Worm (Caenorhabditis elegans): ENCODE data around the gene ZK1067.4.
A peak's percentile ranks its signal among the peaks of the same experiment; 100 is the strongest.

ZK1067.4 gene

ce11 chrII:9242804-9243203, 32.6 kb downstream of the ZK1067.4 start (continued):
- TF ChIP-seq ceh-82 (tag; optimal IDR thresholded peaks at IDR 0.05) (peak; percentile 4 to 40 (median 36)), nhr-76 (tag; optimal IDR thresholded peaks at IDR 0.05) (no peak), sup-37 (GFP tag; optimal IDR thresholded peaks at IDR 0.05) (no peak), lir-3 (tag; optimal IDR thresholded peaks at IDR 0.05; ENCODE audit: poor library complexity) (no peak), rnt-1 (tag; optimal IDR thresholded peaks at IDR 0.05) (peak; percentile 54), blmp-1 (tag; optimal IDR thresholded peaks at IDR 0.05) (peak; percentile 49), efl-3 (GFP tag; optimal IDR thresholded peaks at IDR 0.05) (no peak), irx-1 (tag; optimal IDR thresholded peaks at IDR 0.05) (peak; percentile 2), lin-13 (GFP tag; optimal IDR thresholded peaks at IDR 0.05) (no peak), nhr-77 (tag; optimal IDR thresholded peaks at IDR 0.05) (peak; percentile 15), nhr-85 (tag) (peak; percentile 75), lin-35 (GFP tag; optimal IDR thresholded peaks at IDR 0.05) (peak; percentile 92 to 95), sptf-1 (tag; optimal IDR thresholded peaks at IDR 0.05) (no peak), nhr-90 (tag; optimal IDR thresholded peaks at IDR 0.05; ENCODE audit: poor library complexity) (no peak), aha-1 (tag; optimal IDR thresholded peaks at IDR 0.05) (no peak), ceh-8 (GFP tag; optimal IDR thresholded peaks at IDR 0.05) (no peak), elt-2 (tag; optimal IDR thresholded peaks at IDR 0.05) (no peak), fos-1 (tag; optimal IDR thresholded peaks at IDR 0.05) (no peak), elt-3 (tag; optimal IDR thresholded peaks at IDR 0.05) (no peak), nhr-237 (tag; optimal IDR thresholded peaks at IDR 0.05) (peak; percentile 14), alr-1 (tag; optimal IDR thresholded peaks at IDR 0.05; ENCODE audit: borderline replicate concordance) (no peak), nhr-11 (tag; optimal IDR thresholded peaks at IDR 0.05) (no peak), ztf-4 (tag; optimal IDR thresholded peaks at IDR 0.05) (no peak), zag-1 (tag; optimal IDR thresholded peaks at IDR 0.05) (no peak), egl-27 (tag; optimal IDR thresholded peaks at IDR 0.05) (no peak), snpc-4 (tag; optimal IDR thresholded peaks at IDR 0.05) (no peak), fkh-8 (tag; optimal IDR thresholded peaks at IDR 0.05) (no peak), nhr-19 (GFP tag; conservative IDR thresholded peaks at IDR 0.05) (peak; percentile 41; the same call in 1 of the 2 replicates), fkh-10 (GFP tag; optimal IDR thresholded peaks at IDR 0.05) (no peak), ceh-88 (GFP tag; IDR thresholded peaks at IDR 0.05) (peak; percentile 48), pax-3 (tag; optimal IDR thresholded peaks at IDR 0.05) (no peak), ama-1 (optimal IDR thresholded peaks at IDR 0.05) (no peak), skn-1 (tag; optimal IDR thresholded peaks at IDR 0.05) (peak; percentile 46), unc-130 (tag; optimal IDR thresholded peaks at IDR 0.05) (peak; percentile 49), F16B12.6 (tag; optimal IDR thresholded peaks at IDR 0.05) (peak; percentile 16), lin-15B (tag; optimal IDR thresholded peaks at IDR 0.05) (peak; percentile 41), isw-1 (GFP tag; IDR thresholded peaks at IDR 0.05) (peak; percentile 49; the same call in 1 of the 2 replicates), fkh-4 (tag; optimal IDR thresholded peaks at IDR 0.05; ENCODE audit: borderline replicate concordance) (no peak), vab-15 (tag; optimal IDR thresholded peaks at IDR 0.05) (no peak), lin-39 (tag; optimal IDR thresholded peaks at IDR 0.05) (no peak), ceh-90 (tag; optimal IDR thresholded peaks at IDR 0.05) (no peak), pag-3 (tag; optimal IDR thresholded peaks at IDR 0.05; ENCODE audit: borderline replicate concordance, insufficient read depth) (no peak), nhr-71 (tag; optimal IDR thresholded peaks at IDR 0.05) (peak; percentile 67), efl-1 (optimal IDR thresholded peaks at IDR 0.05) (peak; percentile 75 to 95), efl-1 (GFP tag; optimal IDR thresholded peaks at IDR 0.05 in 1 of 2) (peak; percentile 94 to 99), nhr-20 (tag; optimal IDR thresholded peaks at IDR 0.05) (peak; percentile 51), Y116A8C.19 (tag; optimal IDR thresholded peaks at IDR 0.05; ENCODE audit: borderline replicate concordance) (no peak), xbp-1 (tag; optimal IDR thresholded peaks at IDR 0.05) (peak; percentile 68), unc-62 (GFP tag; optimal IDR thresholded peaks at IDR 0.05) (no peak), nhr-84 (tag; optimal IDR thresholded peaks at IDR 0.05) (no peak), hlh-4 (tag; optimal IDR thresholded peaks at IDR 0.05) (no peak), ceh-63 (GFP tag; optimal IDR thresholded peaks at IDR 0.05) (no peak), ztf-11 (tag; optimal IDR thresholded peaks at IDR 0.05) (no peak), dsc-1 (tag; optimal IDR thresholded peaks at IDR 0.05) (peak; percentile 10)
